Worm (Caenorhabditis elegans): ENCODE results near the gene sra-29.

DNA sequence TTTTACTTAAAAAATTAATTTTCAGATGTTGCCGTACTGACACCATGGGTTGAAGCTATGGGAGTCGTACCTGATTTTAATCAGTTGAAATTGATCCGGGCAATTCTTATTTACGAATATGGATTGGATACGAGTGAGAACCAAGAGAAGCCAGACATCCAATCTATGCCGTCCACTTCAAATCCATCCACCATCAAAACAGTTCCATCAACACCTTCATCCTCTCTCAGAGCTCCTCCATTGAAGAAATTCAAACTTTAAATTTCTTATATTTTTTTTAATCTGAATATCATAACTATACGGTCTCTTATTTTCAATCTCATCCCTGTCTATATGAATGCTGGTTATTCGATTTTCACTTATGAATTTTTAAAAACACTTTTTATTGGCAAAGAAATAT, 16.7 kb downstream of the sra-29 start:
- TF ChIP-seq fax-1 (tag; optimal IDR thresholded peaks at IDR 0.05) = no peak
- no peak for TF ChIP-seq sox-4 (tag; optimal IDR thresholded peaks at IDR 0.05)
- no peak for TF ChIP-seq dve-1 (tag; optimal IDR thresholded peaks at IDR 0.05)
- TF ChIP-seq ceh-14 (tag; optimal IDR thresholded peaks at IDR 0.05) = no peak
- TF ChIP-seq pha-2 (tag; optimal IDR thresholded peaks at IDR 0.05) = no peak
- no peak for TF ChIP-seq fkh-10 (GFP tag; optimal IDR thresholded peaks at IDR 0.05)
- no peak for TF ChIP-seq ceh-24 (tag; optimal IDR thresholded peaks at IDR 0.05)
- no peak for TF ChIP-seq pax-1 (tag; optimal IDR thresholded peaks at IDR 0.05)
- TF ChIP-seq hlh-30 (tag; optimal IDR thresholded peaks at IDR 0.05; ENCODE audit: insufficient read depth) = no peak
- no peak for TF ChIP-seq ceh-45 (GFP tag; IDR thresholded peaks at IDR 0.05)

All from whole organism, late embryonic.